Worm (Caenorhabditis elegans): ENCODE results near the gene natb-1.

- no peak for TF ChIP-seq W03F9.2 (tag; optimal IDR thresholded peaks at IDR 0.05)
- no peak for TF ChIP-seq him-1 (tag; optimal IDR thresholded peaks at IDR 0.05)
These were observed 24.4 kb upstream of the natb-1 start, which contains the start of gene Y97E10AR.3 for ce11 chrV:8007460-8008292.
